Worm (Caenorhabditis elegans): ENCODE results near the gene srd-10.

- TF ChIP-seq ztf-4 (tag; optimal IDR thresholded peaks at IDR 0.05) (no peak), egl-27 (tag; optimal IDR thresholded peaks at IDR 0.05) (no peak), snpc-4 (tag; optimal IDR thresholded peaks at IDR 0.05) (no peak), lsy-12 (tag; optimal IDR thresholded peaks at IDR 0.05) (no peak), ceh-9 (tag; optimal IDR thresholded peaks at IDR 0.05) (no peak), ama-1 (optimal IDR thresholded peaks at IDR 0.05) (no peak), nhr-76 (tag; optimal IDR thresholded peaks at IDR 0.05) (no peak), elt-3 (tag; optimal IDR thresholded peaks at IDR 0.05) (no peak), tbx-2 (tag; optimal IDR thresholded peaks at IDR 0.05) (no peak), nhr-43 (tag; optimal IDR thresholded peaks at IDR 0.05; ENCODE audit: poor library complexity, severe bottlenecking) (no peak), nhr-23 (tag; optimal IDR thresholded peaks at IDR 0.05) (no peak), nhr-237 (tag; optimal IDR thresholded peaks at IDR 0.05) (no peak), jun-1 (tag; optimal IDR thresholded peaks at IDR 0.05) (no peak), ztf-11 (tag; optimal IDR thresholded peaks at IDR 0.05) (no peak)
These were observed 35.9 kb upstream of the srd-10 start for ce11 chrIV:13538901-13539300.
